Fruit fly (Drosophila melanogaster) whole organism, embryonic: ENCODE results near the gene bark.

Experiments
- CG10366 ChIP-seq: fragments of 200-800 bp; sonication (Bioruptor generic); IDR thresholded peaks from 2 replicates; pipeline ENCODE4 v1.3.6; 2022; ENCODE audit warnings: missing biosample characterization, missing genetic modification characterization
- CG10431 ChIP-seq: fragments of 200-800 bp; sonication (Bioruptor generic); optimal IDR thresholded peaks from 3 replicates; lab custom pipeline; 2018; ENCODE audit warnings: missing biosample characterization, mild to moderate bottlenecking, missing genetic modification characterization
- CG10543 ChIP-seq: fragments of 200-800 bp; sonication (Bioruptor generic); optimal IDR thresholded peaks from 3 replicates; lab custom pipeline; 2017; ENCODE audit warnings: missing biosample characterization, mild to moderate bottlenecking, missing genetic modification characterization, moderate library complexity
- CG11723 ChIP-seq: fragments of 200-800 bp; sonication (Bioruptor generic); optimal IDR thresholded peaks from 2 replicates; lab custom pipeline; 2017; ENCODE audit warnings: missing biosample characterization, mild to moderate bottlenecking, missing genetic modification characterization
- CG13424 ChIP-seq: fragments of 200-800 bp; sonication (Bioruptor generic); optimal IDR thresholded peaks from 2 replicates; lab custom pipeline; 2019; ENCODE audit warnings: missing biosample characterization, mild to moderate bottlenecking, missing genetic modification characterization, moderate library complexity
- CG14710 ChIP-seq: fragments of 200-800 bp; sonication (Bioruptor generic); optimal IDR thresholded peaks from 3 replicates; lab custom pipeline; 2019; ENCODE audit warnings: missing biosample characterization, mild to moderate bottlenecking, missing genetic modification characterization, moderate library complexity
- CG1603 ChIP-seq: fragments of 200-800 bp; sonication (Bioruptor generic); optimal IDR thresholded peaks from 2 replicates; lab custom pipeline; 2019; ENCODE audit warnings: missing biosample characterization, mild to moderate bottlenecking, missing genetic modification characterization, moderate library complexity
- CG16863 ChIP-seq: fragments of 200-800 bp; sonication (Bioruptor generic); optimal IDR thresholded peaks from 3 replicates; lab custom pipeline; 2016; ENCODE audit warnings: missing biosample characterization, missing genetic modification characterization
- CG17359 ChIP-seq: fragments of 200-800 bp; sonication (Bioruptor generic); optimal IDR thresholded peaks from 3 replicates; lab custom pipeline; 2018; ENCODE audit warnings: missing biosample characterization, mild to moderate bottlenecking, missing genetic modification characterization, moderate library complexity
- CG18599 ChIP-seq: fragments of 200-800 bp; sonication (Bioruptor generic); optimal IDR thresholded peaks from 3 replicates; lab custom pipeline; 2017; ENCODE audit warnings: missing biosample characterization, missing genetic modification characterization, mild to moderate bottlenecking, moderate library complexity, missing genetic modification reagents
- CG2678 ChIP-seq: fragments of 200-800 bp; sonication (Bioruptor generic); optimal IDR thresholded peaks from 3 replicates; lab custom pipeline; 2019; ENCODE audit warnings: missing biosample characterization, mild to moderate bottlenecking, missing genetic modification characterization, moderate library complexity
- CG4820 ChIP-seq: fragments of 200-800 bp; sonication (Bioruptor generic); optimal IDR thresholded peaks from 3 replicates; lab custom pipeline; 2016; ENCODE audit warnings: missing biosample characterization, missing genetic modification characterization
- CG5953 ChIP-seq: fragments of 200-800 bp; sonication (Bioruptor generic); IDR thresholded peaks from 2 replicates; pipeline ENCODE4 v1.3.6; 2022; ENCODE audit warnings: missing biosample characterization, missing genetic modification characterization
- CG6689 ChIP-seq: fragments of 200-800 bp; sonication (Bioruptor generic); IDR thresholded peaks from 2 replicates; pipeline ENCODE4 v1.3.6; 2022; ENCODE audit warnings: missing biosample characterization, missing genetic modification characterization
- CG7963 ChIP-seq: fragments of 200-800 bp; sonication (Bioruptor generic); IDR thresholded peaks from 3 replicates; pipeline ENCODE4 v1.3.6; 2022; ENCODE audit warnings: missing biosample characterization, missing genetic modification characterization; ENCODE audit not compliant: partially characterized antibody
- CG8281 ChIP-seq: fragments of 200-800 bp; sonication (Bioruptor generic); optimal IDR thresholded peaks from 2 replicates; lab custom pipeline; 2018; ENCODE audit warnings: missing biosample characterization, mild to moderate bottlenecking, missing genetic modification characterization, moderate library complexity
- Camta ChIP-seq: fragments of 200-800 bp; sonication (Bioruptor generic); optimal IDR thresholded peaks from 2 replicates; lab custom pipeline; 2016; ENCODE audit warnings: missing biosample characterization, missing genetic modification characterization
- CoRest ChIP-seq: fragments of 200-800 bp; sonication (Bioruptor generic); optimal IDR thresholded peaks from 3 replicates; lab custom pipeline; 2018; ENCODE audit warnings: missing biosample characterization, mild to moderate bottlenecking, missing genetic modification characterization, moderate library complexity
- D19B ChIP-seq: fragments of 200-800 bp; sonication (Bioruptor generic); optimal IDR thresholded peaks from 2 replicates; lab custom pipeline; 2017; ENCODE audit warnings: missing biosample characterization, mild to moderate bottlenecking, missing genetic modification characterization
- Gug ChIP-seq: fragments of 200-800 bp; sonication (Bioruptor generic); IDR thresholded peaks from 4 replicates; pipeline ENCODE4 v1.3.6; 2022; ENCODE audit warnings: missing biosample characterization, missing genetic modification characterization
- HHEX ChIP-seq: fragments of 200-800 bp; sonication (Bioruptor generic); optimal IDR thresholded peaks from 3 replicates; lab custom pipeline; 2017; ENCODE audit warnings: missing biosample characterization, mild to moderate bottlenecking, missing genetic modification characterization, missing genetic modification reagents
- Mad ChIP-seq: fragments of 200-800 bp; sonication (Bioruptor generic); optimal IDR thresholded peaks from 2 replicates; lab custom pipeline; 2016; ENCODE audit warnings: missing biosample characterization, missing genetic modification characterization
- NC2β ChIP-seq: fragments of 200-800 bp; sonication (Bioruptor generic); optimal IDR thresholded peaks from 2 replicates; lab custom pipeline; 2016; ENCODE audit warnings: missing biosample characterization, missing genetic modification characterization
- NK7.1 ChIP-seq: fragments of 200-800 bp; sonication (Bioruptor generic); optimal IDR thresholded peaks from 3 replicates; lab custom pipeline; 2016; ENCODE audit warnings: missing biosample characterization, missing genetic modification characterization
- Oaz ChIP-seq: fragments of 200-800 bp; sonication (Bioruptor generic); IDR thresholded peaks from 2 replicates; pipeline ENCODE4 v1.3.6; 2022; ENCODE audit warnings: missing biosample characterization, missing genetic modification characterization
- Opbp ChIP-seq: fragments of 200-800 bp; sonication (Bioruptor generic); IDR thresholded peaks from 3 replicates; pipeline ENCODE4 v1.3.6; 2022; ENCODE audit warnings: missing biosample characterization, missing genetic modification characterization; ENCODE audit not compliant: partially characterized antibody
- Pdp1 ChIP-seq, 2 experiments: fragments of 200-800 bp; sonication (Bioruptor generic); optimal IDR thresholded peaks; 3 replicates each; lab custom pipeline; 2016; ENCODE audit warnings: missing biosample characterization in 2 of 2, missing genetic modification characterization in 2 of 2, mild to moderate bottlenecking in 1 of 2, moderate library complexity in 1 of 2
- Sin3A ChIP-seq: fragments of >200 bp; optimal IDR thresholded peaks from 2 replicates; lab custom pipeline; 2018
- Six4 ChIP-seq: fragments of 200-800 bp; sonication (Bioruptor generic); optimal IDR thresholded peaks from 2 replicates; lab custom pipeline; 2016; ENCODE audit warnings: missing biosample characterization, missing genetic modification characterization
- Ssrp ChIP-seq: fragments of 200-800 bp; sonication (Bioruptor generic); optimal IDR thresholded peaks from 2 replicates; lab custom pipeline; 2018; ENCODE audit warnings: missing biosample characterization, mild to moderate bottlenecking, missing genetic modification characterization, moderate library complexity
- bcd ChIP-seq: fragments of 200-800 bp; sonication (Bioruptor generic); optimal IDR thresholded peaks from 2 replicates; lab custom pipeline; 2017; ENCODE audit warnings: missing biosample characterization, mild to moderate bottlenecking, missing genetic modification characterization
- crol ChIP-seq: fragments of 200-800 bp; sonication (Bioruptor generic); IDR thresholded peaks from 2 replicates; pipeline ENCODE4 v1.3.6; 2022; ENCODE audit warnings: missing biosample characterization, missing genetic modification characterization
- dimm ChIP-seq: fragments of 200-800 bp; sonication (Bioruptor generic); IDR thresholded peaks from 2 replicates; pipeline ENCODE4 v1.3.6; 2022; ENCODE audit warnings: missing biosample characterization, missing genetic modification characterization
- dmrt99B ChIP-seq: fragments of 200-800 bp; sonication (Bioruptor generic); optimal IDR thresholded peaks from 2 replicates; lab custom pipeline; 2018; ENCODE audit warnings: missing biosample characterization, mild to moderate bottlenecking, missing genetic modification characterization, moderate library complexity
- ems ChIP-seq: fragments of 200-800 bp; sonication (Bioruptor generic); optimal IDR thresholded peaks from 3 replicates; lab custom pipeline; 2016; ENCODE audit warnings: missing biosample characterization, missing genetic modification characterization
- gfzf ChIP-seq: fragments of 200-800 bp; sonication (Bioruptor generic); optimal IDR thresholded peaks from 2 replicates; lab custom pipeline; 2016; ENCODE audit warnings: missing biosample characterization, mild to moderate bottlenecking, missing genetic modification characterization, moderate library complexity
- grau ChIP-seq: fragments of 200-800 bp; optimal IDR thresholded peaks from 3 replicates; lab custom pipeline; 2019; ENCODE audit warnings: missing biosample characterization, mild to moderate bottlenecking, missing genetic modification characterization, moderate library complexity
- her ChIP-seq: fragments of 200-800 bp; sonication (Bioruptor generic); optimal IDR thresholded peaks from 2 replicates; lab custom pipeline; 2016; ENCODE audit warnings: missing biosample characterization, missing genetic modification characterization
- pum ChIP-seq: fragments of 200-800 bp; sonication (Bioruptor generic); optimal IDR thresholded peaks from 2 replicates; lab custom pipeline; 2016; ENCODE audit warnings: missing biosample characterization, missing genetic modification characterization
- pzg ChIP-seq: fragments of 200-800 bp; sonication (Bioruptor generic); optimal IDR thresholded peaks from 3 replicates; lab custom pipeline; 2018; ENCODE audit warnings: missing biosample characterization, mild to moderate bottlenecking, missing genetic modification characterization, moderate library complexity
- ranshi ChIP-seq: fragments of 200-800 bp; sonication (Bioruptor generic); IDR thresholded peaks from 2 replicates; pipeline ENCODE4 v1.3.6; 2022; ENCODE audit warnings: missing biosample characterization, missing genetic modification characterization
- salm ChIP-seq: fragments of 200-800 bp; sonication (Bioruptor generic); optimal IDR thresholded peaks from 2 replicates; lab custom pipeline; 2018; ENCODE audit warnings: missing biosample characterization, mild to moderate bottlenecking, missing genetic modification characterization
- sc ChIP-seq, 3 experiments: fragments of >200 bp in 2 of 3; fragments of 200-800 bp in 1 of 3; sonication (Bioruptor generic) in 1 of 3; optimal IDR thresholded peaks; 2 replicates in 2 of 3; 3 replicates in 1 of 3; lab custom pipeline; 2017; ENCODE audit warnings: mild to moderate bottlenecking in 1 of 3, missing biosample characterization in 1 of 3, missing genetic modification characterization in 1 of 3, missing genetic modification reagents in 1 of 3
- slou ChIP-seq: fragments of 200-800 bp; sonication (Bioruptor generic); optimal IDR thresholded peaks from 3 replicates; lab custom pipeline; 2016; ENCODE audit warnings: missing biosample characterization, missing genetic modification characterization
- sna ChIP-seq: fragments of 200-800 bp; sonication (Bioruptor generic); IDR thresholded peaks from 2 replicates; pipeline ENCODE4 v1.3.6; 2022; ENCODE audit warnings: missing biosample characterization, missing genetic modification characterization; ENCODE audit not compliant: partially characterized antibody
- vnd ChIP-seq: fragments of 200-800 bp; sonication (Bioruptor generic); IDR thresholded peaks from 3 replicates; pipeline ENCODE4 v1.3.6; 2022; ENCODE audit warnings: missing biosample characterization, missing genetic modification characterization; ENCODE audit not compliant: partially characterized antibody
- vvl ChIP-seq: fragments of 200-800 bp; sonication (Bioruptor generic); IDR thresholded peaks from 2 replicates; pipeline ENCODE4 v1.3.6; 2022; ENCODE audit warnings: missing biosample characterization, missing genetic modification characterization
- wdn ChIP-seq: fragments of 200-800 bp; sonication (Bioruptor generic); IDR thresholded peaks from 2 replicates; pipeline ENCODE4 v1.3.6; 2022; ENCODE audit warnings: missing biosample characterization, missing genetic modification characterization

bark gene

dm6 chr2L:3772937-3773623, 13.9 kb upstream of the bark start (continued):
- 0 out of 3 replicates have a peak, but pooled peaks have one; percentile 27 for TF ChIP-seq Opbp (GFP tag; lab: Robert Waterston, UW)
- no peak for TF ChIP-seq her (GFP tag; lab: Kevin White, UChicago)
- TF ChIP-seq CG5953 (GFP tag; lab: Robert Waterston, UW), result no peak
- TF ChIP-seq gfzf, result no peak
- TF ChIP-seq dimm (GFP tag; lab: Robert Waterston, UW), result no peak
- TF ChIP-seq CG8281 (tag; lab: Kevin White, UChicago), result no peak
- TF ChIP-seq dmrt99B, result peak; percentile 73
- TF ChIP-seq CG1603, result no peak
- TF ChIP-seq salm (tag; lab: Kevin White, UChicago), result peak; percentile 27
- TF ChIP-seq sc (optimal IDR thresholded peaks at IDR 0.05; lab: Kevin White, UChicago), result no peak
- peak; percentile 57 for TF ChIP-seq sc (GFP tag; optimal IDR thresholded peaks at IDR 0.05; lab: Kevin White, UChicago)
- TF ChIP-seq CG7963 (GFP tag; lab: Robert Waterston, UW), result no peak
- TF ChIP-seq CG16863, result no peak
- TF ChIP-seq pum (GFP tag; lab: Kevin White, UChicago), result peak; percentile 18
- no peak for TF ChIP-seq Oaz (GFP tag; lab: Robert Waterston, UW)
- peak; percentile 25 for TF ChIP-seq D19B (GFP tag; lab: Kevin White, UChicago)
- TF ChIP-seq ems (GFP tag; lab: Kevin White, UChicago), result no peak
- peak; percentile 55; the same call in 1 of the 2 replicates for TF ChIP-seq CG6689 (GFP tag; lab: Robert Waterston, UW)
- peak; percentile 64 for TF ChIP-seq CG10543 (GFP tag; lab: Kevin White, UChicago)
- TF ChIP-seq pzg (GFP tag; lab: Kevin White, UChicago), result no peak
- peak; percentile 81 for TF ChIP-seq CoRest
- TF ChIP-seq CG11723 (GFP tag; lab: Kevin White, UChicago), result peak; percentile 51
- peak; percentile 68 for TF ChIP-seq bcd (GFP tag; lab: Kevin White, UChicago)
- peak; percentile 60 for TF ChIP-seq HHEX (GFP tag; lab: Kevin White, UChicago)
- TF ChIP-seq CG10431 (GFP tag; lab: Kevin White, UChicago), result peak; percentile 40
- peak; percentile 82 for TF ChIP-seq CG2678 (tag; lab: Kevin White, UChicago)
- TF ChIP-seq sna (GFP tag; lab: Robert Waterston, UW), result peak; percentile 16; the same call in 1 of the 2 replicates
- TF ChIP-seq Six4 (GFP tag; lab: Kevin White, UChicago), result peak; percentile 10
- TF ChIP-seq NC2β (GFP tag; lab: Kevin White, UChicago), result no peak
- no peak for TF ChIP-seq slou (GFP tag; lab: Kevin White, UChicago)
- no peak for TF ChIP-seq Gug
- peak; percentile 57 for TF ChIP-seq CG18599 (GFP tag; lab: Kevin White, UChicago)
- TF ChIP-seq vnd (GFP tag; lab: Robert Waterston, UW), result no peak
- no peak for TF ChIP-seq wdn (GFP tag; lab: Robert Waterston, UW)
- TF ChIP-seq Camta (GFP tag; lab: Kevin White, UChicago), result no peak
- TF ChIP-seq grau, result peak; percentile 71
- peak; percentile 65 for TF ChIP-seq Ssrp
- no peak for TF ChIP-seq ranshi (GFP tag; lab: Robert Waterston, UW)
- peak; percentile 67 for TF ChIP-seq CG17359 (tag; lab: Kevin White, UChicago)
- no peak for TF ChIP-seq Mad
- peak; percentile 98 for TF ChIP-seq crol (GFP tag; lab: Robert Waterston, UW)
- peak; percentile 71 for TF ChIP-seq CG14710
- TF ChIP-seq Pdp1 (GFP tag; optimal IDR thresholded peaks at IDR 0.05; lab: Kevin White, UChicago), result peak; percentile 6 to 9
- TF ChIP-seq Sin3A (lab: Kevin White, UChicago), result no peak
- no peak for TF ChIP-seq NK7.1 (GFP tag; lab: Kevin White, UChicago)
- peak; percentile 34 for TF ChIP-seq CG4820
- TF ChIP-seq CG10366 (GFP tag; lab: Robert Waterston, UW), result 0 out of 2 replicates have a peak, but pooled peaks have one; percentile 9
- peak; percentile 75 for TF ChIP-seq CG13424 (tag; lab: Kevin White, UChicago)
- TF ChIP-seq vvl (GFP tag; lab: Robert Waterston, UW), result 0 out of 2 replicates have a peak, but pooled peaks have one; percentile 11
